Worm (Caenorhabditis elegans) whole organism, L2 larva: ENCODE data around the gene magu-4.

ENCODE experiments used
- C34F6.9 ChIP-seq: fragments of 150-350 bp; optimal IDR thresholded peaks from 2 replicates; lab custom pipeline; 2014; ENCODE audit warnings: missing biosample characterization, missing genetic modification characterization
- F13H6.1 ChIP-seq: sonication (generic microtip); optimal IDR thresholded peaks from 2 replicates; lab custom pipeline; 2016; ENCODE audit warnings: missing genetic modification characterization, missing compliant biosample characterization
- R02D3.7 ChIP-seq: fragments of 150-350 bp; optimal IDR thresholded peaks from 2 replicates; lab custom pipeline; 2014; ENCODE audit warnings: missing biosample characterization, missing genetic modification characterization
- Y55F3AM.14 ChIP-seq: fragments of 200-800 bp; sonication (Bioruptor generic); optimal IDR thresholded peaks from 2 replicates; lab custom pipeline; 2018; ENCODE audit warnings: mild to moderate bottlenecking, missing genetic modification characterization, missing compliant biosample characterization
- ZK546.5 ChIP-seq: sonication (generic microtip); optimal IDR thresholded peaks from 2 replicates; lab custom pipeline; 2017; ENCODE audit warnings: missing biosample characterization, missing genetic modification characterization
- aly-2 ChIP-seq: fragments of 150-350 bp; optimal IDR thresholded peaks from 2 replicates; lab custom pipeline; 2014; ENCODE audit warnings: missing biosample characterization, missing genetic modification characterization
- ama-1 ChIP-seq: fragments of 150-350 bp; optimal IDR thresholded peaks from 2 replicates; lab custom pipeline; 2018; ENCODE audit warnings: inconsistent platforms
- ceh-16 ChIP-seq: fragments of 150-350 bp; optimal IDR thresholded peaks from 2 replicates; lab custom pipeline; 2014; ENCODE audit warnings: missing biosample characterization, missing genetic modification characterization
- ceh-82 ChIP-seq: fragments of 150-350 bp; optimal IDR thresholded peaks from 2 replicates; lab custom pipeline; 2014; ENCODE audit warnings: missing biosample characterization, missing genetic modification characterization
- dmd-4 ChIP-seq: sonication (generic microtip); optimal IDR thresholded peaks from 2 replicates; lab custom pipeline; 2017; ENCODE audit warnings: missing biosample characterization, missing genetic modification characterization
- egl-27 ChIP-seq: sonication (generic microtip); optimal IDR thresholded peaks from 3 replicates; lab custom pipeline; 2017; ENCODE audit warnings: missing biosample characterization, missing genetic modification reagents, missing genetic modification characterization
- fos-1 ChIP-seq: fragments of 150-350 bp; optimal IDR thresholded peaks from 2 replicates; lab custom pipeline; 2014; ENCODE audit warnings: missing biosample characterization, missing genetic modification characterization
- gmeb-1 ChIP-seq: fragments of 150-350 bp; optimal IDR thresholded peaks from 2 replicates; lab custom pipeline; 2014; ENCODE audit warnings: missing biosample characterization, missing genetic modification characterization
- lin-13 ChIP-seq: fragments of 150-350 bp; optimal IDR thresholded peaks from 2 replicates; lab custom pipeline; 2014; ENCODE audit warnings: missing biosample characterization, missing genetic modification reagents, missing genetic modification characterization
- lin-39 ChIP-seq: fragments of 150-350 bp; optimal IDR thresholded peaks from 2 replicates; lab custom pipeline; 2014; ENCODE audit warnings: missing biosample characterization, missing genetic modification reagents, missing genetic modification characterization
- lsy-2 ChIP-seq, 2 experiments: fragments of 150-350 bp in 1 of 2; sonication (generic microtip) in 1 of 2; optimal IDR thresholded peaks; 2 replicates each; lab custom pipeline; 2014 to 2017; ENCODE audit warnings: missing biosample characterization in 2 of 2, missing genetic modification characterization in 2 of 2
- mab-5 ChIP-seq: fragments of 150-350 bp; optimal IDR thresholded peaks from 2 replicates; lab custom pipeline; 2014; ENCODE audit warnings: missing biosample characterization, missing genetic modification characterization
- mdl-1 ChIP-seq, 2 experiments: fragments of 150-350 bp in 1 of 2; sonication (generic microtip) in 1 of 2; optimal IDR thresholded peaks; 2 replicates each; lab custom pipeline; 2017; ENCODE audit warnings: missing biosample characterization in 2 of 2, missing genetic modification characterization in 2 of 2
- nhr-10 ChIP-seq: sonication (generic microtip); optimal IDR thresholded peaks from 2 replicates; lab custom pipeline; 2017; ENCODE audit warnings: missing biosample characterization, missing genetic modification characterization
- nhr-12 ChIP-seq: fragments of 150-350 bp; optimal IDR thresholded peaks from 2 replicates; lab custom pipeline; 2014; ENCODE audit warnings: missing biosample characterization, missing genetic modification characterization
- nhr-129 ChIP-seq: fragments of 150-350 bp; optimal IDR thresholded peaks from 2 replicates; lab custom pipeline; 2014; ENCODE audit warnings: missing biosample characterization, missing genetic modification characterization
- nhr-21 ChIP-seq: fragments of 150-350 bp; optimal IDR thresholded peaks from 2 replicates; lab custom pipeline; 2014; ENCODE audit warnings: missing biosample characterization, missing genetic modification characterization
- nhr-25 ChIP-seq: fragments of 150-350 bp; sonication (generic microtip); optimal IDR thresholded peaks from 3 replicates; lab custom pipeline; 2014; ENCODE audit warnings: missing biosample characterization, missing genetic modification characterization
- nhr-77 ChIP-seq: fragments of 150-350 bp; optimal IDR thresholded peaks from 2 replicates; lab custom pipeline; 2014; ENCODE audit warnings: missing biosample characterization, missing genetic modification characterization
- peb-1 ChIP-seq: fragments of 150-350 bp; optimal IDR thresholded peaks from 2 replicates; lab custom pipeline; 2014; ENCODE audit warnings: missing biosample characterization, missing genetic modification characterization
- sem-4 ChIP-seq: fragments of 150-350 bp; optimal IDR thresholded peaks from 2 replicates; lab custom pipeline; 2014; ENCODE audit warnings: missing biosample characterization, missing genetic modification reagents, missing genetic modification characterization
- skn-1 ChIP-seq: sonication (generic microtip); optimal IDR thresholded peaks from 2 replicates; lab custom pipeline; 2017; ENCODE audit warnings: missing biosample characterization, missing genetic modification characterization
- sma-3 ChIP-seq: sonication (generic microtip); optimal IDR thresholded peaks from 2 replicates; lab custom pipeline; 2016; ENCODE audit warnings: missing genetic modification reagents, missing genetic modification characterization, missing compliant biosample characterization
- sma-9 ChIP-seq, 2 experiments: fragments of 150-350 bp in 1 of 2; sonication (generic microtip) in 1 of 2; optimal IDR thresholded peaks; 2 replicates each; lab custom pipeline; 2014 to 2016; ENCODE audit warnings: missing genetic modification characterization in 2 of 2, mild to moderate bottlenecking in 1 of 2, missing biosample characterization in 1 of 2, missing compliant biosample characterization in 1 of 2, missing genetic modification reagents in 1 of 2, moderate library complexity in 1 of 2
- unc-39 ChIP-seq: fragments of 150-350 bp; optimal IDR thresholded peaks from 2 replicates; lab custom pipeline; 2014; ENCODE audit warnings: missing biosample characterization, missing genetic modification characterization
- unc-55 ChIP-seq: fragments of 150-350 bp; sonication (generic microtip); optimal IDR thresholded peaks from 3 replicates; lab custom pipeline; 2014; ENCODE audit warnings: missing biosample characterization, missing genetic modification reagents, missing genetic modification characterization
- unc-62 ChIP-seq: fragments of 150-350 bp; optimal IDR thresholded peaks from 2 replicates; lab custom pipeline; 2014; ENCODE audit warnings: missing biosample characterization, missing genetic modification reagents, missing genetic modification characterization
- ztf-1 ChIP-seq: fragments of 200-800 bp; sonication (Bioruptor generic); conservative IDR thresholded peaks from 2 replicates; pipeline ENCODE4 v1.3.6; 2022; ENCODE audit warnings: missing genetic modification characterization, missing compliant biosample characterization
- ztf-11 ChIP-seq: sonication (generic microtip); optimal IDR thresholded peaks from 2 replicates; lab custom pipeline; 2017; ENCODE audit warnings: missing biosample characterization, missing genetic modification characterization
- ztf-4 ChIP-seq: fragments of 150-350 bp; optimal IDR thresholded peaks from 2 replicates; lab custom pipeline; 2014; ENCODE audit warnings: missing biosample characterization, missing genetic modification characterization

magu-4 gene

ce11 chrIV:10007758-10008157, 1.8 kb upstream of the magu-4 start (continued):
- TF ChIP-seq sma-9 (GFP tag; optimal IDR thresholded peaks at IDR 0.05; lab: Kevin White, UChicago) (no peak), sma-9 (tag; optimal IDR thresholded peaks at IDR 0.05; lab: Kevin White, UChicago) (no peak), gmeb-1 (tag; lab: Kevin White, UChicago) (no peak)

DNA sequence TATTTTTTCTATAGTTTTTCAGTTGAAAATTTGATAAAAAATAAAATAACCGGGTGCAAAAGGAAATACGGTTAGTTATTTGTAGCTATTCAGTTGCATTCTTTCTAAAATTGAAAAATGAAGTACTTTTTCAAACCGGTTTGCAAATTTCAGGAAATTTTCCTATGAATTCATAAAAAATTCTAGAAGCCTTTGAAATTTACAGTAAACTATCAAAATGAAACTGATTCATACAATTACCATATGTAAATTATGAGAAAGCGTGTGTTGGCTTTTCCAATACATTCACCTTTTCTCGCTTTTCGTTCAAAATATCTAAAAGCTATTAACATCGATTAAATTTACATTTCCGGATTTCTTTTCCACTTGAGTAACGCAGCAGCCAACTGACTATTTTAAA, 7.4 kb downstream of the magu-4 start, which contains the start of gene ent-7:
ent-7 (plus strand) TSS at position 301 of the 400 bp plus-strand sequence.
- TF ChIP-seq C34F6.9 (tag; lab: Kevin White, UChicago) = no peak
- TF ChIP-seq, all 48 proteins: peak for 0

DNA sequence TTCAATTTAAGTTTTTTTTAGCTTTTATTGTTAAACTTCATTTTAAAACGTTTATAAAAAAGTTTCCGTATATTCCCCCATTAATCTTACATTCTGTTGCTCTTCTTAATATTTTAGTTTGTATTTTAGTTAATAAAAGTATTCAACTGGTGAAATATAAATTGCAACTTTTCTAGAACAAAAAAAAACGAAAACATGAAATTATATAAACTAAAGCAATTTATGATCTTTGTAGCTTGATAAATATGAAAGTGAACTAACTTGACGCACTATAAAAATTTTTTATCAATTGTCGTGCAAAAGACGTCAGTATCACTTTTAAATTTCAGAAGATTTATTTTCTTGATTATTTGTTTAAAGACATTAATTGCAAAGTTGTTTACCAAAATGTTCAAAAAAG, 8.1 kb downstream of the magu-4 start, which contains the start of gene F44D12.2:
F44D12.2 (minus strand) TSS at position 101 of the 400 bp plus-strand sequence.
- TF ChIP-seq fos-1 (tag; lab: Kevin White, UChicago) = peak; percentile 7
- TF ChIP-seq nhr-12 (tag; lab: Kevin White, UChicago) = no peak

- no peak for TF ChIP-seq mab-5
- TF ChIP-seq fos-1 (tag; lab: Kevin White, UChicago) = no peak
- TF ChIP-seq unc-62 (GFP tag; lab: Kevin White, UChicago) = no peak
- TF ChIP-seq peb-1 = no peak
- no peak for TF ChIP-seq nhr-129 (tag; lab: Kevin White, UChicago)
- TF ChIP-seq ceh-82 (tag; lab: Kevin White, UChicago) = no peak
- TF ChIP-seq ZK546.5 (tag; lab: Kevin White, UChicago) = no peak
- TF ChIP-seq lin-39 (tag; lab: Kevin White, UChicago) = no peak
- no peak for TF ChIP-seq unc-55 (GFP tag; lab: Kevin White, UChicago)
- TF ChIP-seq nhr-77 = no peak
- TF ChIP-seq ztf-11 = no peak
- TF ChIP-seq gmeb-1 (tag; lab: Kevin White, UChicago) = no peak
- TF ChIP-seq ceh-16 (tag; lab: Kevin White, UChicago) = no peak
- no peak for TF ChIP-seq ama-1 (lab: Kevin White, UChicago)
- TF ChIP-seq nhr-25 (tag; lab: Kevin White, UChicago) = no peak
- no peak for TF ChIP-seq R02D3.7 (tag; lab: Kevin White, UChicago)
- no peak for TF ChIP-seq skn-1 (tag; lab: Kevin White, UChicago)
- no peak for TF ChIP-seq ztf-1 (GFP tag; lab: Robert Waterston, UW)
Observed at ce11 chrIV:10021283-10021682, 11.7 kb downstream of the magu-4 start, which contains the start of gene F44D12.19. F44D12.19 (plus strand) TSS chrIV:10021583.

- TF ChIP-seq egl-27 = no peak
- no peak for TF ChIP-seq ama-1 (lab: Kevin White, UChicago)
- TF ChIP-seq nhr-129 (tag; lab: Kevin White, UChicago) = no peak
- TF ChIP-seq F13H6.1 (tag; lab: Kevin White, UChicago) = no peak
- TF ChIP-seq ztf-4 (tag; lab: Kevin White, UChicago) = no peak
- TF ChIP-seq skn-1 (tag; lab: Kevin White, UChicago) = no peak
- TF ChIP-seq unc-62 (GFP tag; lab: Kevin White, UChicago) = no peak
- TF ChIP-seq ztf-11 = no peak
- TF ChIP-seq ceh-16 (tag; lab: Kevin White, UChicago) = no peak
- no peak for TF ChIP-seq ztf-1 (GFP tag; lab: Robert Waterston, UW)
- no peak for TF ChIP-seq fos-1 (tag; lab: Kevin White, UChicago)
- TF ChIP-seq nhr-10 (tag; lab: Kevin White, UChicago) = no peak
- TF ChIP-seq mdl-1 (tag; optimal IDR thresholded peaks at IDR 0.05; lab: Kevin White, UChicago) = no peak
- no peak for TF ChIP-seq nhr-21 (tag; lab: Kevin White, UChicago)
- TF ChIP-seq dmd-4 = no peak
- TF ChIP-seq unc-39 (tag; lab: Kevin White, UChicago) = no peak
- TF ChIP-seq sma-9 (GFP tag; optimal IDR thresholded peaks at IDR 0.05; lab: Kevin White, UChicago) = no peak
- no peak for TF ChIP-seq sma-9 (tag; optimal IDR thresholded peaks at IDR 0.05; lab: Kevin White, UChicago)
- TF ChIP-seq sem-4 (tag; lab: Kevin White, UChicago) = no peak
- no peak for TF ChIP-seq lsy-2 (tag; optimal IDR thresholded peaks at IDR 0.05; lab: Kevin White, UChicago)
- no peak for TF ChIP-seq R02D3.7 (tag; lab: Kevin White, UChicago)
Observed at ce11 chrIV:10022991-10023390, 13.4 kb downstream of the magu-4 start, which contains the start of gene F44D12.8. F44D12.8 (plus strand) TSS chrIV:10023291.

DNA sequence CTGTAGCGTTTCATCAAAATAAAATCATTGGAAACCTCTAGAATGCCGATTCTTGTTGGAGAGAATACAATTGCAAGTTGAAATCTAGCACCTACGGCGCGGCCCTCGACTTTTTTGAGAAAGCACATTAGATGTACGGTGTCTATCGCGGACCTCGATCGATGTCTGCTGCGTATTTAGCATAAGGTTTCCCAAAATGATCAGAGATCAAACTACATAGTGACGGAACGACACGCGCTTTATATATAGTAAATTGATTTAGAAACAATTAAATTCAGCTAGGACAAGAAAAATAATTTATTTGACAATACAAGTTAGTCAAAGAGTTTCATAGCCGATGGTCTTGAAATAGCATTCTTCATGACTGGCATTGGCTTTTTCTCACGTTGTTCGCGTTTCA, 16.6 kb downstream of the magu-4 start:
- no peak for TF ChIP-seq dmd-4
- no peak for TF ChIP-seq sma-3 (GFP tag; lab: Kevin White, UChicago)
- TF ChIP-seq Y55F3AM.14 = no peak
- no peak for TF ChIP-seq ceh-16 (tag; lab: Kevin White, UChicago)
- TF ChIP-seq nhr-25 (tag; lab: Kevin White, UChicago) = no peak
- TF ChIP-seq nhr-12 (tag; lab: Kevin White, UChicago) = no peak
- no peak for TF ChIP-seq lin-39 (tag; lab: Kevin White, UChicago)
- TF ChIP-seq aly-2 (tag; lab: Kevin White, UChicago) = no peak
- TF ChIP-seq lin-13 (GFP tag; lab: Kevin White, UChicago) = no peak
- TF ChIP-seq ztf-1 (GFP tag; lab: Robert Waterston, UW) = no peak
- TF ChIP-seq C34F6.9 (tag; lab: Kevin White, UChicago) = no peak
- no peak for TF ChIP-seq sma-9 (GFP tag; optimal IDR thresholded peaks at IDR 0.05; lab: Kevin White, UChicago)
- no peak for TF ChIP-seq sma-9 (tag; optimal IDR thresholded peaks at IDR 0.05; lab: Kevin White, UChicago)
- TF ChIP-seq nhr-10 (tag; lab: Kevin White, UChicago) = no peak
- TF ChIP-seq, all 48 proteins: peak for 0
